Fruit fly (Drosophila melanogaster) whole organism, embryonic: ENCODE results near the gene idc.
A peak's percentile ranks its signal among the peaks of the same experiment; 100 is the strongest.

Experiments used
- Ada2b ChIP-seq: fragments of 200-800 bp; sonication (Bioruptor generic); IDR thresholded peaks from 2 replicates; pipeline ENCODE4 v1.3.6; 2022; ENCODE audit warnings: missing biosample characterization, missing genetic modification characterization
- Asciz ChIP-seq: fragments of 200-800 bp; sonication (Bioruptor generic); optimal IDR thresholded peaks from 2 replicates; lab custom pipeline; 2017; ENCODE audit warnings: missing biosample characterization, mild to moderate bottlenecking, missing genetic modification characterization, missing genetic modification reagents
- Atf3 ChIP-seq: fragments of 200-800 bp; sonication (Bioruptor generic); optimal IDR thresholded peaks from 3 replicates; lab custom pipeline; 2016; ENCODE audit warnings: missing biosample characterization, missing genetic modification characterization
- Bdp1 ChIP-seq: fragments of 200-800 bp; sonication (Bioruptor generic); optimal IDR thresholded peaks from 3 replicates; lab custom pipeline; 2016; ENCODE audit warnings: missing biosample characterization, missing genetic modification characterization
- BtbVII ChIP-seq: fragments of 200-800 bp; sonication (Bioruptor generic); optimal IDR thresholded peaks from 3 replicates; lab custom pipeline; 2017; ENCODE audit warnings: missing biosample characterization, mild to moderate bottlenecking, missing genetic modification characterization
- CG1024 ChIP-seq: fragments of 200-800 bp; sonication (Bioruptor generic); IDR thresholded peaks from 2 replicates; pipeline ENCODE4 v1.3.6; 2022; ENCODE audit warnings: missing biosample characterization, missing genetic modification characterization
- CG10267 ChIP-seq: fragments of 200-800 bp; sonication (Bioruptor generic); optimal IDR thresholded peaks from 2 replicates; lab custom pipeline; 2018; ENCODE audit warnings: missing biosample characterization, mild to moderate bottlenecking, missing genetic modification characterization, moderate library complexity
- CG10431 ChIP-seq: fragments of 200-800 bp; sonication (Bioruptor generic); optimal IDR thresholded peaks from 3 replicates; lab custom pipeline; 2018; ENCODE audit warnings: missing biosample characterization, mild to moderate bottlenecking, missing genetic modification characterization
- CG10654 ChIP-seq: fragments of 200-800 bp; sonication (Bioruptor generic); optimal IDR thresholded peaks from 2 replicates; lab custom pipeline; 2016; ENCODE audit warnings: missing biosample characterization, missing genetic modification characterization
- CG10959 ChIP-seq: fragments of 200-800 bp; sonication (Bioruptor generic); IDR thresholded peaks from 2 replicates; pipeline ENCODE4 v1.3.6; 2022; ENCODE audit warnings: missing biosample characterization, missing genetic modification characterization
- CG14050 ChIP-seq: fragments of 200-800 bp; sonication (Bioruptor generic); IDR thresholded peaks from 3 replicates; pipeline ENCODE4 v1.3.6; 2022; ENCODE audit warnings: missing biosample characterization, missing genetic modification characterization
- CG17802 ChIP-seq: fragments of 200-800 bp; sonication (Bioruptor generic); optimal IDR thresholded peaks from 2 replicates; lab custom pipeline; 2018; ENCODE audit warnings: missing biosample characterization, mild to moderate bottlenecking, missing genetic modification characterization, moderate library complexity
- CG18011 ChIP-seq: fragments of 200-800 bp; sonication (Bioruptor generic); optimal IDR thresholded peaks from 2 replicates; lab custom pipeline; 2017; ENCODE audit warnings: missing biosample characterization, missing genetic modification characterization, mild to moderate bottlenecking, moderate library complexity, missing genotype
- CG3065 ChIP-seq: fragments of 200-800 bp; sonication (Bioruptor generic); optimal IDR thresholded peaks from 2 replicates; lab custom pipeline; 2016; ENCODE audit warnings: missing biosample characterization, missing genetic modification characterization
- CG3847 ChIP-seq: fragments of 200-800 bp; sonication (Bioruptor generic); IDR thresholded peaks from 2 replicates; pipeline ENCODE4 v1.3.6; 2022; ENCODE audit warnings: missing biosample characterization, missing genetic modification characterization
- CG3995 ChIP-seq: fragments of 200-800 bp; sonication (Bioruptor generic); optimal IDR thresholded peaks from 3 replicates; lab custom pipeline; 2016; ENCODE audit warnings: missing biosample characterization, missing genetic modification characterization
- CG4360 ChIP-seq: fragments of 200-800 bp; sonication (Bioruptor generic); IDR thresholded peaks from 2 replicates; pipeline ENCODE4 v1.3.6; 2022; ENCODE audit warnings: missing biosample characterization, missing genetic modification characterization
- CG43689 ChIP-seq: fragments of 200-800 bp; sonication (Bioruptor generic); IDR thresholded peaks from 2 replicates; pipeline ENCODE4 v1.3.6; 2022; ENCODE audit warnings: missing biosample characterization, missing genetic modification characterization
- CG5245 ChIP-seq: fragments of 200-800 bp; sonication (Bioruptor generic); optimal IDR thresholded peaks from 3 replicates; lab custom pipeline; 2016; ENCODE audit warnings: missing biosample characterization, missing genetic modification characterization
- CG6272 ChIP-seq: fragments of 200-800 bp; sonication (Bioruptor generic); IDR thresholded peaks from 2 replicates; pipeline ENCODE4 v1.3.6; 2022; ENCODE audit warnings: missing biosample characterization, missing genetic modification characterization
- CG7372 ChIP-seq: fragments of 200-800 bp; sonication (Bioruptor generic); IDR thresholded peaks from 2 replicates; pipeline ENCODE4 v1.3.6; 2022; ENCODE audit warnings: missing biosample characterization, missing genetic modification characterization
- CkIIα-i1 ChIP-seq: fragments of 200-800 bp; sonication (Bioruptor generic); IDR thresholded peaks from 2 replicates; pipeline ENCODE4 v1.3.6; 2022; ENCODE audit warnings: missing biosample characterization, missing genetic modification characterization
- Fer1 ChIP-seq: fragments of 200-800 bp; sonication (Bioruptor generic); optimal IDR thresholded peaks from 2 replicates; lab custom pipeline; 2017; ENCODE audit warnings: missing biosample characterization, mild to moderate bottlenecking, missing genetic modification characterization
- Gsc ChIP-seq: fragments of 200-800 bp; sonication (Bioruptor generic); IDR thresholded peaks from 2 replicates; pipeline ENCODE4 v1.3.6; 2022; ENCODE audit warnings: missing biosample characterization, missing genetic modification characterization
- HLHmδ ChIP-seq: fragments of 200-800 bp; sonication (Bioruptor generic); optimal IDR thresholded peaks from 2 replicates; lab custom pipeline; 2018; ENCODE audit warnings: missing biosample characterization, mild to moderate bottlenecking, missing genetic modification characterization, moderate library complexity
- Hsf ChIP-seq: fragments of 200-800 bp; sonication (Bioruptor generic); optimal IDR thresholded peaks from 3 replicates; lab custom pipeline; 2016; ENCODE audit warnings: missing biosample characterization, missing genetic modification characterization
- Max ChIP-seq: fragments of 200-800 bp; sonication (Bioruptor generic); optimal IDR thresholded peaks from 2 replicates; lab custom pipeline; 2016; ENCODE audit warnings: missing biosample characterization, mild to moderate bottlenecking, missing genetic modification characterization
- NC2α ChIP-seq: fragments of 200-800 bp; sonication (Bioruptor generic); optimal IDR thresholded peaks from 2 replicates; lab custom pipeline; 2016; ENCODE audit warnings: missing biosample characterization, missing genetic modification characterization
- Nf-YC ChIP-seq: fragments of 200-800 bp; optimal IDR thresholded peaks from 3 replicates; lab custom pipeline; 2019; ENCODE audit warnings: missing biosample characterization, mild to moderate bottlenecking, missing genetic modification characterization, moderate library complexity
- NfI ChIP-seq: fragments of 200-800 bp; sonication (Bioruptor generic); optimal IDR thresholded peaks from 3 replicates; lab custom pipeline; 2018; ENCODE audit warnings: missing biosample characterization, mild to moderate bottlenecking, missing genetic modification characterization, moderate library complexity
- Ravus ChIP-seq: fragments of 200-800 bp; sonication (Bioruptor generic); IDR thresholded peaks from 2 replicates; pipeline ENCODE4 v1.3.6; 2022; ENCODE audit warnings: missing biosample characterization, missing genetic modification characterization
- Side ChIP-seq: fragments of 200-800 bp; sonication (Bioruptor generic); optimal IDR thresholded peaks from 2 replicates; lab custom pipeline; 2016; ENCODE audit warnings: missing biosample characterization, missing genetic modification characterization
- Sin3A ChIP-seq: fragments of >200 bp; optimal IDR thresholded peaks from 2 replicates; lab custom pipeline; 2018
- TFAM ChIP-seq: fragments of 200-800 bp; sonication (Bioruptor generic); optimal IDR thresholded peaks from 2 replicates; lab custom pipeline; 2017; ENCODE audit warnings: missing biosample characterization, missing genetic modification characterization, inconsistent platforms
- btn ChIP-seq: fragments of 200-800 bp; sonication (Bioruptor generic); optimal IDR thresholded peaks from 2 replicates; lab custom pipeline; 2016; ENCODE audit warnings: missing biosample characterization, missing genetic modification characterization
- croc ChIP-seq: fragments of 200-800 bp; sonication (Bioruptor generic); conservative IDR thresholded peaks from 3 replicates; pipeline ENCODE4 v1.3.6; 2022; ENCODE audit warnings: missing biosample characterization, missing genetic modification characterization
- da ChIP-seq: fragments of 200-800 bp; sonication (Bioruptor generic); optimal IDR thresholded peaks from 2 replicates; lab custom pipeline; 2016; ENCODE audit warnings: missing biosample characterization, missing genetic modification characterization
- dmrt99B ChIP-seq: fragments of 200-800 bp; sonication (Bioruptor generic); optimal IDR thresholded peaks from 2 replicates; lab custom pipeline; 2018; ENCODE audit warnings: missing biosample characterization, mild to moderate bottlenecking, missing genetic modification characterization, moderate library complexity
- gcm ChIP-seq: fragments of 200-800 bp; sonication (Bioruptor generic); optimal IDR thresholded peaks from 2 replicates; lab custom pipeline; 2019; ENCODE audit warnings: missing biosample characterization, mild to moderate bottlenecking, missing genetic modification characterization, moderate library complexity
- gsb ChIP-seq: fragments of 200-800 bp; sonication (Bioruptor generic); IDR thresholded peaks from 2 replicates; pipeline ENCODE4 v1.3.6; 2022; ENCODE audit warnings: missing biosample characterization, missing genetic modification characterization
- gsb-n ChIP-seq: fragments of 200-800 bp; sonication (Bioruptor generic); optimal IDR thresholded peaks from 3 replicates; lab custom pipeline; 2018; ENCODE audit warnings: missing biosample characterization, mild to moderate bottlenecking, missing genetic modification characterization
- h ChIP-seq: fragments of >200 bp; optimal IDR thresholded peaks from 2 replicates; lab custom pipeline; 2017
- hb ChIP-seq: fragments of 200-800 bp; sonication (Bioruptor generic); IDR thresholded peaks from 3 replicates; pipeline ENCODE4 v1.3.6; 2022; ENCODE audit warnings: missing biosample characterization, missing genetic modification characterization; ENCODE audit not compliant: partially characterized antibody
- her ChIP-seq: fragments of 200-800 bp; sonication (Bioruptor generic); optimal IDR thresholded peaks from 2 replicates; lab custom pipeline; 2016; ENCODE audit warnings: missing biosample characterization, missing genetic modification characterization
- kah ChIP-seq: fragments of 200-800 bp; sonication (Bioruptor generic); optimal IDR thresholded peaks from 2 replicates; lab custom pipeline; 2018; ENCODE audit warnings: missing biosample characterization, mild to moderate bottlenecking, missing genetic modification characterization
- oc ChIP-seq: fragments of 200-800 bp; sonication (Bioruptor generic); optimal IDR thresholded peaks from 2 replicates; lab custom pipeline; 2018; ENCODE audit warnings: missing biosample characterization, mild to moderate bottlenecking, missing genetic modification characterization, moderate library complexity
- ranshi ChIP-seq: fragments of 200-800 bp; sonication (Bioruptor generic); IDR thresholded peaks from 2 replicates; pipeline ENCODE4 v1.3.6; 2022; ENCODE audit warnings: missing biosample characterization, missing genetic modification characterization
- tap ChIP-seq: fragments of 200-800 bp; optimal IDR thresholded peaks from 3 replicates; lab custom pipeline; 2019; ENCODE audit warnings: missing biosample characterization, mild to moderate bottlenecking, missing genetic modification characterization, moderate library complexity
- unpg ChIP-seq: fragments of 200-800 bp; sonication (Bioruptor generic); optimal IDR thresholded peaks from 3 replicates; lab custom pipeline; 2018; ENCODE audit warnings: missing biosample characterization, mild to moderate bottlenecking, missing genetic modification characterization, moderate library complexity
- vnd ChIP-seq: fragments of 200-800 bp; sonication (Bioruptor generic); IDR thresholded peaks from 3 replicates; pipeline ENCODE4 v1.3.6; 2022; ENCODE audit warnings: missing biosample characterization, missing genetic modification characterization; ENCODE audit not compliant: partially characterized antibody
- zen ChIP-seq: fragments of 200-800 bp; sonication (Bioruptor generic); optimal IDR thresholded peaks from 3 replicates; lab custom pipeline; 2018; ENCODE audit warnings: missing biosample characterization, mild to moderate bottlenecking, missing genetic modification characterization, moderate library complexity

idc gene

DNA sequence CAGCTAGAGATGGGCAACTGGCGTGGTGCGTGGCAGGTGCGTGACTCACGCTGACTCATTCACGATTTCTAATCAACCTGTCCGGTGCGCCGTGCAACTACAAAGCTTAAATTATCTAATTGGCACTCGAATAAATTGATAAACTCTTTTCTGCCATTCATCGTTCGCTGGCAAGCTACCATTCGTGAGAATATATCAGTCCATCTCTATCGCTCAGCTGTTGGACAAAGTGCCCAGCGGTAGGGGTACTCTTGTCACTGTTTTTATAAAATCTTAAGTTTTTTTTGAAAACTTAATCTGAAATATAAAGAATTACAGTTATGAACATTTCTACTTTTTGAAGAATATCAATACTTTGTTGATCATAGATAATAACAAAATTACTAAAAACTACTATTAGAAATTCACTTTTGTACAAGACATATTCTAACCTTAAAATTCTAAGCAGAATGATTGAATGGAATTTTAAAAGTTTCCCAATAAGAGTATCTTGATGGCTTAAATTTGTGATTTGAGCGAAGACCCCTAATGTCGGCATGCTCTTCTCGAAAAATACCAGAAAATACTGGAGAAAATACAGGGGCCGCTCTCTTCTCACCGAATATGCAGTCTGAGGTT lies 10.4 kb upstream of the idc start, which contains the start of the genes PIG-L and psidin (continued):
- TF ChIP-seq CkIIα-i1 (no peak), Asciz (GFP tag; lab: Kevin White, UChicago) (no peak), TFAM (GFP tag; lab: Kevin White, UChicago) (no peak), Fer1 (GFP tag; lab: Kevin White, UChicago) (peak; percentile 14), tap (tag; lab: Kevin White, UChicago) (no peak), Atf3 (peak; percentile 61), h (no peak), Sin3A (lab: Kevin White, UChicago) (peak; percentile 78), unpg (GFP tag; lab: Kevin White, UChicago) (peak; percentile 74), oc (tag; lab: Kevin White, UChicago) (no peak), CG17802 (tag; lab: Kevin White, UChicago) (no peak), vnd (GFP tag; lab: Robert Waterston, UW) (peak; percentile 96), CG10654 (GFP tag; lab: Kevin White, UChicago) (peak; percentile 48), CG7372 (peak; percentile 39), CG3995 (GFP tag; lab: Kevin White, UChicago) (peak; percentile 96), zen (tag; lab: Kevin White, UChicago) (peak; percentile 80), CG3065 (GFP tag; lab: Kevin White, UChicago) (peak; percentile 17), CG43689 (GFP tag; lab: Robert Waterston, UW) (no peak), gsb-n (tag; lab: Kevin White, UChicago) (no peak), da (GFP tag; lab: Kevin White, UChicago) (peak; percentile 50), her (peak; percentile 60), NfI (GFP tag; lab: Kevin White, UChicago) (peak; percentile 82), dmrt99B (tag; lab: Kevin White, UChicago) (no peak), Bdp1 (peak; percentile 78), CG14050 (GFP tag; lab: Robert Waterston, UW) (no peak; the same call in 1 of the 3 replicates), CG10959 (GFP tag; lab: Robert Waterston, UW) (peak; percentile 40; the same call in 1 of the 2 replicates), gsb (peak; percentile 27; the same call in 1 of the 2 replicates), Ravus (GFP tag; lab: Robert Waterston, UW) (peak; percentile 11; the same call in 1 of the 2 replicates), Max (GFP tag; lab: Kevin White, UChicago) (peak; percentile 57), btn (no peak), ranshi (GFP tag; lab: Robert Waterston, UW) (peak; percentile 46; the same call in 1 of the 2 replicates), HLHmδ (GFP tag; lab: Kevin White, UChicago) (no peak), CG5245 (GFP tag; lab: Kevin White, UChicago) (peak; percentile 41), CG6272 (GFP tag; lab: Robert Waterston, UW) (peak; percentile 60), CG10267 (tag; lab: Kevin White, UChicago) (peak; percentile 63), NC2α (peak; percentile 12), croc (GFP tag; lab: Robert Waterston, UW) (peak; percentile 52; the same call in 1 of the 3 replicates), hb (peak; percentile 91), kah (peak; percentile 11), CG4360 (no peak), CG1024 (GFP tag; lab: Robert Waterston, UW) (peak; percentile 29; the same call in 1 of the 2 replicates), CG3847 (GFP tag; lab: Robert Waterston, UW) (peak; percentile 81), Nf-YC (tag; lab: Kevin White, UChicago) (peak; percentile 82), CG18011 (GFP tag; lab: Kevin White, UChicago) (peak; percentile 2), CG10431 (peak; percentile 60), gcm (GFP tag; lab: Kevin White, UChicago) (peak; percentile 82), Ada2b (peak; percentile 53), Hsf (GFP tag; lab: Kevin White, UChicago) (peak; percentile 89), BtbVII (GFP tag; lab: Kevin White, UChicago) (peak; percentile 21), Gsc (GFP tag; lab: Robert Waterston, UW) (0 out of 2 replicates have a peak, but pooled peaks have one; percentile 34), Side (GFP tag; lab: Kevin White, UChicago) (peak; percentile 40)
